Fruit fly (Drosophila melanogaster) S2 (cell line): Measurements from ENCODE around the gene idc.

Experiments used
- CG8478 ChIP-seq: fragments of >200 bp; optimal IDR thresholded peaks from 2 replicates; lab custom pipeline; 2018
- CTCF ChIP-seq, 2 experiments: fragments of >200 bp; optimal IDR thresholded peaks; 2 replicates each; lab custom pipeline; 2018

- no peak for TF ChIP-seq CTCF (optimal IDR thresholded peaks at IDR 0.05; lab: Kevin White, UChicago)
- TF ChIP-seq CG8478 (lab: Kevin White, UChicago): no peak
Observed at dm6 chr3R:19995408-19995807, 36.2 kb upstream of the idc start.
